Fruit fly (Drosophila melanogaster): ENCODE data around the gene CG34300.

DNA sequence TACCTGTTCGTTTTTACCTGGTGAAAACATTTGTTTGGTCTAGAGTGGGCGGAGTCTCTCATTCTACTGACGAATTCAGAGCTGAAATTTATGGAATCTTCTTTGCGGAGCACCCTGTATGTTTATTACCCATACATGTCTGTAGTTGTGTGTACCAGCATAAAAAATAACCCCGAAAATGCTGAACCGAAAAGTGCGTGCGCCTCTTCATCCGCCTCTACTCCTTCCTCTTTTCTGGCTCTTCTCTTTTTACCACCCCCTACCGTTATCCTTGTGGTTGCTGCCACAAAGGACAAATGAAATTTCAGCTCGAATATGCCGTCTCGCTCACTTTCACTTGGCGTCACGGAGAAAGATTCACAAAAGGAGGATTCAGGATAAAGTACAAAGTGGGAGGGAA lies 32.5 kb downstream of the CG34300 start:
- no peak for TF ChIP-seq CTCF (optimal IDR thresholded peaks at IDR 0.05)
- no peak for TF ChIP-seq CG8478 (optimal IDR thresholded peaks at IDR 0.05)

Measured in S2 (cell line).